Worm (Caenorhabditis elegans): Measurements from ENCODE around the gene anmt-2.

The anmt-2 gene

ce11 chrIII:6183118-6183517 lies 25.6 kb upstream of the anmt-2 start, which contains the start of gene nas-28:
Gene nas-28, minus strand, starts transcription at chrIII:6183218.
- TF ChIP-seq ref-1 (GFP tag; conservative IDR thresholded peaks at IDR 0.05) (no peak), cog-1 (tag; optimal IDR thresholded peaks at IDR 0.05) (no peak), ztf-23 (GFP tag; IDR thresholded peaks at IDR 0.05) (no peak), ztf-29 (GFP tag; IDR thresholded peaks at IDR 0.05) (no peak), flt-1 (GFP tag; IDR thresholded peaks at IDR 0.05) (no peak), klf-2 (GFP tag; conservative IDR thresholded peaks at IDR 0.05) (no peak), med-1 (GFP tag; optimal IDR thresholded peaks at IDR 0.05; ENCODE audit: insufficient read depth) (no peak), tab-1 (GFP tag; IDR thresholded peaks at IDR 0.05) (no peak), T22C8.4 (GFP tag; IDR thresholded peaks at IDR 0.05) (no peak)

ce11 chrIII:6180294-6180693 lies 22.7 kb upstream of the anmt-2 start:
- TF ChIP-seq ztf-29 (GFP tag; IDR thresholded peaks at IDR 0.05) (no peak), tab-1 (GFP tag; IDR thresholded peaks at IDR 0.05) (no peak), med-1 (GFP tag; optimal IDR thresholded peaks at IDR 0.05; ENCODE audit: insufficient read depth) (no peak), cog-1 (tag; optimal IDR thresholded peaks at IDR 0.05) (no peak), ref-1 (GFP tag; conservative IDR thresholded peaks at IDR 0.05) (no peak)

- TF ChIP-seq T22C8.4 (GFP tag; IDR thresholded peaks at IDR 0.05) (no peak), med-1 (GFP tag; optimal IDR thresholded peaks at IDR 0.05; ENCODE audit: insufficient read depth) (no peak)
Measured at ce11 chrIII:6179062-6179461, 21.5 kb upstream of the anmt-2 start.

- TF ChIP-seq T22C8.4 (GFP tag; IDR thresholded peaks at IDR 0.05) (no peak), flt-1 (GFP tag; IDR thresholded peaks at IDR 0.05) (no peak), ztf-29 (GFP tag; IDR thresholded peaks at IDR 0.05) (no peak), med-1 (GFP tag; optimal IDR thresholded peaks at IDR 0.05; ENCODE audit: insufficient read depth) (no peak), cog-1 (tag; optimal IDR thresholded peaks at IDR 0.05) (no peak), tab-1 (GFP tag; IDR thresholded peaks at IDR 0.05) (no peak), ztf-23 (GFP tag; IDR thresholded peaks at IDR 0.05) (no peak), klf-2 (GFP tag; conservative IDR thresholded peaks at IDR 0.05) (no peak)
Measured at ce11 chrIII:6178586-6178985, 21.0 kb upstream of the anmt-2 start, which contains the start of gene F42A10.7. Gene F42A10.7, minus strand, starts transcription at chrIII:6178686.

- TF ChIP-seq tab-1 (GFP tag; IDR thresholded peaks at IDR 0.05) = no peak
- no peak for TF ChIP-seq T22C8.4 (GFP tag; IDR thresholded peaks at IDR 0.05)
Measured at ce11 chrIII:6177631-6178030, 20.1 kb upstream of the anmt-2 start.

- no peak for TF ChIP-seq ztf-29 (GFP tag; IDR thresholded peaks at IDR 0.05)
- no peak for TF ChIP-seq ztf-23 (GFP tag; IDR thresholded peaks at IDR 0.05)
- no peak for TF ChIP-seq med-1 (GFP tag; optimal IDR thresholded peaks at IDR 0.05; ENCODE audit: insufficient read depth)
- no peak for TF ChIP-seq klf-2 (GFP tag; conservative IDR thresholded peaks at IDR 0.05)
- TF ChIP-seq ref-1 (GFP tag; conservative IDR thresholded peaks at IDR 0.05) = no peak
- TF ChIP-seq cog-1 (tag; optimal IDR thresholded peaks at IDR 0.05) = no peak
- TF ChIP-seq tab-1 (GFP tag; IDR thresholded peaks at IDR 0.05) = no peak
- TF ChIP-seq flt-1 (GFP tag; IDR thresholded peaks at IDR 0.05) = no peak
- no peak for TF ChIP-seq T22C8.4 (GFP tag; IDR thresholded peaks at IDR 0.05)
Measured at ce11 chrIII:6176761-6177160, 19.2 kb upstream of the anmt-2 start, which contains the start of gene F42A10.6. Gene F42A10.6, minus strand, starts transcription at chrIII:6176861.

ce11 chrIII:6176172-6176571 lies 18.6 kb upstream of the anmt-2 start:
- TF ChIP-seq T22C8.4 (GFP tag; IDR thresholded peaks at IDR 0.05) (no peak), tab-1 (GFP tag; IDR thresholded peaks at IDR 0.05) (no peak), ref-1 (GFP tag; conservative IDR thresholded peaks at IDR 0.05) (no peak), ztf-23 (GFP tag; IDR thresholded peaks at IDR 0.05) (no peak), flt-1 (GFP tag; IDR thresholded peaks at IDR 0.05) (no peak), klf-2 (GFP tag; conservative IDR thresholded peaks at IDR 0.05) (no peak), ztf-29 (GFP tag; IDR thresholded peaks at IDR 0.05) (no peak), med-1 (GFP tag; optimal IDR thresholded peaks at IDR 0.05; ENCODE audit: insufficient read depth) (no peak)

- no peak for TF ChIP-seq klf-2 (GFP tag; conservative IDR thresholded peaks at IDR 0.05)
- TF ChIP-seq flt-1 (GFP tag; IDR thresholded peaks at IDR 0.05) = 0 out of 2 replicates have a peak, but pooled peaks have one; percentile 45
- no peak for TF ChIP-seq ztf-29 (GFP tag; IDR thresholded peaks at IDR 0.05)
- no peak for TF ChIP-seq T22C8.4 (GFP tag; IDR thresholded peaks at IDR 0.05)
- TF ChIP-seq cog-1 (tag; optimal IDR thresholded peaks at IDR 0.05) = no peak
- no peak for TF ChIP-seq tab-1 (GFP tag; IDR thresholded peaks at IDR 0.05)
- TF ChIP-seq ztf-23 (GFP tag; IDR thresholded peaks at IDR 0.05) = no peak
- TF ChIP-seq med-1 (GFP tag; optimal IDR thresholded peaks at IDR 0.05; ENCODE audit: insufficient read depth) = no peak
- TF ChIP-seq ref-1 (GFP tag; conservative IDR thresholded peaks at IDR 0.05) = no peak
Measured at ce11 chrIII:6173020-6173597, 15.6 kb upstream of the anmt-2 start, which contains the start of the genes abcf-3 and F42A10.5. Gene abcf-3, plus strand, starts transcription at chrIII:6173403. Gene F42A10.5, minus strand, starts transcription at chrIII:6173477.

ce11 chrIII:6170038-6170437 lies 12.5 kb upstream of the anmt-2 start:
- TF ChIP-seq ztf-23 (GFP tag; IDR thresholded peaks at IDR 0.05) (no peak), med-1 (GFP tag; optimal IDR thresholded peaks at IDR 0.05; ENCODE audit: insufficient read depth) (no peak), ref-1 (GFP tag; conservative IDR thresholded peaks at IDR 0.05) (no peak), klf-2 (GFP tag; conservative IDR thresholded peaks at IDR 0.05) (no peak), tab-1 (GFP tag; IDR thresholded peaks at IDR 0.05) (no peak), ztf-29 (GFP tag; IDR thresholded peaks at IDR 0.05) (no peak), T22C8.4 (GFP tag; IDR thresholded peaks at IDR 0.05) (no peak), flt-1 (GFP tag; IDR thresholded peaks at IDR 0.05) (no peak)

- TF ChIP-seq ztf-23 (GFP tag; IDR thresholded peaks at IDR 0.05) = no peak
- TF ChIP-seq ref-1 (GFP tag; conservative IDR thresholded peaks at IDR 0.05) = no peak
- TF ChIP-seq ztf-29 (GFP tag; IDR thresholded peaks at IDR 0.05) = no peak
- no peak for TF ChIP-seq klf-2 (GFP tag; conservative IDR thresholded peaks at IDR 0.05)
- TF ChIP-seq med-1 (GFP tag; optimal IDR thresholded peaks at IDR 0.05; ENCODE audit: insufficient read depth) = no peak
- no peak for TF ChIP-seq cog-1 (tag; optimal IDR thresholded peaks at IDR 0.05)
- no peak for TF ChIP-seq T22C8.4 (GFP tag; IDR thresholded peaks at IDR 0.05)
- TF ChIP-seq flt-1 (GFP tag; IDR thresholded peaks at IDR 0.05) = no peak
- no peak for TF ChIP-seq tab-1 (GFP tag; IDR thresholded peaks at IDR 0.05)
Measured at ce11 chrIII:6168497-6169227, 11.1 kb upstream of the anmt-2 start, which contains the start of gene efk-1. Gene efk-1, minus strand, starts transcription at chrIII:6168547.

Measured in whole organism, midembryonic.